Worm (Caenorhabditis elegans) whole organism, late embryonic: ENCODE measurements around the gene ipla-6.

Experiments
- ama-1 ChIP-seq: fragments of 150-350 bp; optimal IDR thresholded peaks from 2 replicates; lab custom pipeline; 2014
- ceh-2 ChIP-seq: sonication (generic microtip); optimal IDR thresholded peaks from 2 replicates; lab custom pipeline; 2016; ENCODE audit warnings: missing genotype, missing genetic modification characterization, missing compliant biosample characterization
- hlh-30 ChIP-seq: sonication (generic microtip); optimal IDR thresholded peaks from 2 replicates; lab custom pipeline; 2017; ENCODE audit warnings: antibody characterized with exemption, missing genetic modification characterization, missing compliant biosample characterization; ENCODE audit not compliant: insufficient read depth
- mec-3 ChIP-seq: sonication (generic microtip); optimal IDR thresholded peaks from 2 replicates; lab custom pipeline; 2016; ENCODE audit warnings: borderline replicate concordance, missing genetic modification characterization, missing compliant biosample characterization
- unc-86 ChIP-seq: sonication (generic microtip); optimal IDR thresholded peaks from 2 replicates; lab custom pipeline; 2016; ENCODE audit warnings: missing genetic modification characterization, missing compliant biosample characterization

DNA sequence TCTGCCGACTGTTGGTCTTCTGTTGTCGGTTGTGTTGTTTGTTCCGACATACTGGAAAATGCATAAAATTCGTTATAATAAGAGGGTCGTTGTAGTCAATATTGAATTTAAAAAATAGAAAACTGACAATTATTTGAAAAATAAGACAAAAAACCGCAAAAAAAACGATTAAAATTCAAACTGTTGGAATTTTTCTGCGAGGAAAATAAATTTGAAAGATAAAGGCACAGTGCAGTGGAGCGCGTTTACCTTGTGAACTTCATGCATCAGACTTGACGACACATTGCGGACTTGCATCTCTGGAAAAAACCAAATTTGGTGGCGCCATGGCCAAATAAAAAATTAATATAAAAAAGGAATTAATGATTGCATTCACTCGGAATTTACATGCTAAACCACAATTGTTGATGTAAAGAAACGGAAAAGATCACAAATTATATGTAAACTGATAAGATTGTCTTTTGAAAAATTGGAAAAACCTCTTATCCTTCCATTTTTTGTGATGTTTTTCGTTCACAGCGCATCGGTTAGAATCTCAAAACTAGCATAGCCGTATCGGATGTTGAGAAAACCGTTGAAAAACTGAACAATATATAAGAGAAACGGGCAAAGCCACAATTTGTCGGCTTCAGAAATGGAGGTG is 39.1 kb downstream of the ipla-6 start, which contains the start of the genes hrpf-2 and bli-6:
- TF ChIP-seq ceh-2 (tag; lab: Kevin White, UChicago) (no peak), unc-86 (tag; lab: Kevin White, UChicago) (no peak), ama-1 (lab: Kevin White, UChicago) (no peak), mec-3 (tag; lab: Kevin White, UChicago) (no peak), hlh-30 (tag; lab: Kevin White, UChicago) (no peak)
